Worm (Caenorhabditis elegans) whole organism, early embryonic: ENCODE measurements around the gene F10C1.3.
"Not testable (repeated sequence)": the region's sequence is repeated elsewhere in the genome, so short reads cannot be mapped to it uniquely, and the experiment has no call there.

Experiments used
- B0310.2 ChIP-seq: sonication (generic microtip); optimal IDR thresholded peaks from 2 replicates; lab custom pipeline; 2016; ENCODE audit warnings: mild to moderate bottlenecking, missing genetic modification characterization, missing compliant biosample characterization
- F13C5.2 ChIP-seq: sonication (generic microtip); optimal IDR thresholded peaks from 2 replicates; lab custom pipeline; 2017; ENCODE audit warnings: mild to moderate bottlenecking, missing genetic modification characterization, inconsistent platforms, missing compliant biosample characterization
- aly-1 ChIP-seq: sonication (generic microtip); optimal IDR thresholded peaks from 2 replicates; lab custom pipeline; 2016; ENCODE audit warnings: missing genetic modification characterization, missing compliant biosample characterization
- ama-1 ChIP-seq: fragments of 150-350 bp; optimal IDR thresholded peaks from 2 replicates; lab custom pipeline; 2014
- ceh-13 ChIP-seq: fragments of 200-800 bp; sonication (Bioruptor generic); optimal IDR thresholded peaks from 2 replicates; lab custom pipeline; 2018; ENCODE audit warnings: mild to moderate bottlenecking, missing genetic modification characterization, missing compliant biosample characterization
- ceh-36 ChIP-seq: sonication (generic microtip); optimal IDR thresholded peaks from 2 replicates; lab custom pipeline; 2016; ENCODE audit warnings: missing genetic modification characterization, inconsistent platforms, missing compliant biosample characterization
- ets-7 ChIP-seq: sonication (generic microtip); optimal IDR thresholded peaks from 2 replicates; lab custom pipeline; 2016; ENCODE audit warnings: missing genotype, missing genetic modification characterization, missing compliant biosample characterization
- flt-1 ChIP-seq: fragments of 200-800 bp; sonication (Bioruptor generic); IDR thresholded peaks from 2 replicates; pipeline ENCODE4 v1.3.6; 2022; ENCODE audit warnings: missing genetic modification characterization, missing compliant biosample characterization
- hmbx-1 ChIP-seq: sonication (generic microtip); optimal IDR thresholded peaks from 2 replicates; lab custom pipeline; 2016; ENCODE audit warnings: mild to moderate bottlenecking, missing genetic modification characterization, missing compliant biosample characterization
- hmg-4 ChIP-seq: fragments of 200-800 bp; sonication (Bioruptor generic); optimal IDR thresholded peaks from 2 replicates; lab custom pipeline; 2018; ENCODE audit warnings: mild to moderate bottlenecking, missing genetic modification characterization, missing compliant biosample characterization
- hnd-1 ChIP-seq: sonication (generic microtip); optimal IDR thresholded peaks from 2 replicates; lab custom pipeline; 2016; ENCODE audit warnings: missing genetic modification characterization, missing compliant biosample characterization
- pes-1 ChIP-seq: fragments of 200-800 bp; sonication (Bioruptor generic); IDR thresholded peaks from 2 replicates; pipeline ENCODE4 v1.3.6; 2022; ENCODE audit warnings: missing genetic modification reagents, missing genetic modification characterization, missing compliant biosample characterization
- scrt-1 ChIP-seq: fragments of 200-800 bp; sonication (Bioruptor generic); IDR thresholded peaks from 2 replicates; pipeline ENCODE4 v1.3.6; 2022; ENCODE audit warnings: missing genetic modification characterization, missing compliant biosample characterization
- sea-1 ChIP-seq: fragments of 200-800 bp; sonication (Bioruptor generic); conservative IDR thresholded peaks from 2 replicates; pipeline ENCODE4 v1.3.6; 2022; ENCODE audit warnings: missing genetic modification characterization, missing compliant biosample characterization
- tbx-11 ChIP-seq: fragments of 200-800 bp; sonication (Bioruptor generic); IDR thresholded peaks from 2 replicates; pipeline ENCODE4 v1.3.6; 2022; ENCODE audit warnings: missing genetic modification characterization, missing compliant biosample characterization
- tbx-37 ChIP-seq: fragments of 200-800 bp; sonication (Bioruptor generic); conservative IDR thresholded peaks from 2 replicates; pipeline ENCODE4 v1.3.6; 2022; ENCODE audit warnings: missing genetic modification reagents, missing genetic modification characterization, missing compliant biosample characterization
- tra-4 ChIP-seq: sonication (generic microtip); optimal IDR thresholded peaks from 2 replicates; lab custom pipeline; 2017; ENCODE audit warnings: missing genetic modification characterization, missing compliant biosample characterization

Gene F10C1.3

DNA sequence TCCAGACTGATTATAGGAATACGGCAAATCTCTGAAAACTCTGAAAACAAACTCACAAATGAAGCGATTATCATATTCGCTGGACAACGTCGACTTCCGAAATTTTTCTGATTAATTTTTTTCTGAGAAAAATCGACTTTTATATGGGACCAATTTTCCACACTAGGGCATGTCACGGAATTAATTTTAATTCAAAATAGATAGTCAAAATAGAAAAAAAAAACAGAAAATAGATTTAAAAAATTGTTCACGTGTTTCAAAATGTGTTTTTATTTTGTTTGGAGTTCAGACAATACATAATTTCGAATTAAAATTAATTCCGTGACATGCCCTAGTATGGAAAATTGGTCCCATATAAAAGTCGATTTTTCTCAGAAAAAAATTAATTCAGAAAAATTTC is at the start of gene F10C1.3, which contains the start of gene F10C1.23:
Gene F10C1.3, minus strand, starts transcription at position 101 of the 400 bp plus-strand sequence.
Gene F10C1.23, plus strand, starts transcription at position 385 of the 400 bp plus-strand sequence.
- not testable (repeated sequence) for TF ChIP-seq scrt-1 (GFP tag; lab: Robert Waterston, UW); flt-1; aly-1

DNA sequence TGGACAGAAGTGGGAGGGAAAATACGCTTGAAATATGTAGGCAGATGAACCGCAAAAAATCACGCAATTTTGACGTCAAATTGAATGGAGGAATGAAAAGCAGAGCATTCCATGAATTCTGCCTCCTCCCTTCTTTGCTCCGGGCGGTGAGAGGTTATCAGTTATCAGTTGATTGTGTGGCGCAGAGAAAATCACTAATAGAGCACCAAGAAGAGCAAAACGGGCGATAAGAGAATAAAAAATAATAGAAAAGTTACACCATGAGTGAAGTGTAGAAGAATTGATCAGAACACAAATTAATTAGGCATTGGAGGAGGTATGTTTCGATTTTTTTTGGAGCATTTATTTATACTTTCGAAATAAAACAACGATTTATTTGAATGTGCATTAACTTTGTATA is 49.0 kb upstream of the F10C1.3 start:
- TF ChIP-seq pes-1 (GFP tag; lab: Robert Waterston, UW) (no peak), aly-1 (no peak), hnd-1 (no peak), ceh-36 (tag; lab: Kevin White, UChicago) (no peak), ceh-13 (GFP tag; lab: Kevin White, UChicago) (no peak), hmbx-1 (tag; lab: Kevin White, UChicago) (no peak), B0310.2 (tag; lab: Kevin White, UChicago) (no peak), flt-1 (no peak), tbx-11 (GFP tag; lab: Robert Waterston, UW) (no peak), hmg-4 (GFP tag; lab: Kevin White, UChicago) (no peak), ets-7 (tag; lab: Kevin White, UChicago) (no peak), tra-4 (tag; lab: Kevin White, UChicago) (no peak), F13C5.2 (tag; lab: Kevin White, UChicago) (no peak), ama-1 (lab: Kevin White, UChicago) (no peak), sea-1 (GFP tag; lab: Robert Waterston, UW) (no peak), scrt-1 (GFP tag; lab: Robert Waterston, UW) (no peak), tbx-37 (no peak)

DNA sequence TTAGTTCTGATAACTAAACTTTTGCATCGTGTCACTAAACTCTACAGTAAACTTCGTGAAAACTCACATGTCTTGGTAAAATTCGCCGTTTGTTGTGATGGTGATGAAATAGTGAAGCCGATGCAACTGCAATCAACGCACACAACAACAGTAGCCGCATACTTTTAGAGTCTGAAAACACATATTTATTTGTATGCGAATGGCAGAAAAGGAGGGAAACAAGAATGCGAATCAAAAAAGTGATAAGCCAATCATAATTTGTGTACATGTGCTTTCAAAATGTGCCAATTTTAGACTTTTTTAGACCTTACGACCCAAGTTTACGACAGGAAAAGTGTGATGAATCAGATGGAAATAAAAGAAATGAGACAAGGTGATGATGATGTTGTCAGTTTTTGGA is 47.7 kb upstream of the F10C1.3 start, which contains the start of gene K05F1.10:
Gene K05F1.10, minus strand, starts transcription at position 171 of the 400 bp plus-strand sequence.
- TF ChIP-seq F13C5.2 (tag; lab: Kevin White, UChicago) = no peak
- no peak for TF ChIP-seq tra-4 (tag; lab: Kevin White, UChicago)
- no peak for TF ChIP-seq hmbx-1 (tag; lab: Kevin White, UChicago)
- no peak for TF ChIP-seq ceh-13 (GFP tag; lab: Kevin White, UChicago)
- no peak for TF ChIP-seq scrt-1 (GFP tag; lab: Robert Waterston, UW)
- TF ChIP-seq sea-1 (GFP tag; lab: Robert Waterston, UW) = no peak
- no peak for TF ChIP-seq hnd-1
- no peak for TF ChIP-seq ceh-36 (tag; lab: Kevin White, UChicago)
- TF ChIP-seq hmg-4 (GFP tag; lab: Kevin White, UChicago) = no peak
- no peak for TF ChIP-seq tbx-11 (GFP tag; lab: Robert Waterston, UW)
- no peak for TF ChIP-seq pes-1 (GFP tag; lab: Robert Waterston, UW)
- no peak for TF ChIP-seq aly-1
- no peak for TF ChIP-seq ets-7 (tag; lab: Kevin White, UChicago)
- no peak for TF ChIP-seq B0310.2 (tag; lab: Kevin White, UChicago)
- no peak for TF ChIP-seq flt-1
- TF ChIP-seq ama-1 (lab: Kevin White, UChicago) = no peak
- TF ChIP-seq tbx-37 = no peak

DNA sequence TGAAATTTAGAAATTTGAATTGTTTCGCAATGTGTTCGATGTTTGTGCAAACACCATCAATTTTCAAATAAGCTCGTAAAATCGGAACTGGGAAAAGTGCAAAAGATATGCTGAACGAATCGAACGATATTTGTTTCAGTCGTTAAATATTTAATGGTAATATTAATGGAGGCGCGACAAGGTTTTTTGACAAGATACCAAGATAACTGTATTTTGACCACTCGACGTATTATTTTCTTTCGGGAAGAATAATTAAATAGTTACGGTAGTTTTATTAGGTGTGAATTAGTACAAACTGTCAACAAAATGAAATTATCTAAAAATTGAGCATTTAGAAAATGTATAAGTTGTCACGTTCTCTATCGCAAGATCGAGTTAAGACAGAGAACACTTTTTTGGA is 46.7 kb upstream of the F10C1.3 start:
- no peak for TF ChIP-seq aly-1
- no peak for TF ChIP-seq ama-1 (lab: Kevin White, UChicago)
- no peak for TF ChIP-seq ets-7 (tag; lab: Kevin White, UChicago)
- no peak for TF ChIP-seq pes-1 (GFP tag; lab: Robert Waterston, UW)
- no peak for TF ChIP-seq sea-1 (GFP tag; lab: Robert Waterston, UW)
- no peak for TF ChIP-seq hmg-4 (GFP tag; lab: Kevin White, UChicago)
- TF ChIP-seq B0310.2 (tag; lab: Kevin White, UChicago) = no peak
- no peak for TF ChIP-seq ceh-36 (tag; lab: Kevin White, UChicago)
- no peak for TF ChIP-seq ceh-13 (GFP tag; lab: Kevin White, UChicago)
- TF ChIP-seq F13C5.2 (tag; lab: Kevin White, UChicago) = no peak
- no peak for TF ChIP-seq hnd-1

DNA sequence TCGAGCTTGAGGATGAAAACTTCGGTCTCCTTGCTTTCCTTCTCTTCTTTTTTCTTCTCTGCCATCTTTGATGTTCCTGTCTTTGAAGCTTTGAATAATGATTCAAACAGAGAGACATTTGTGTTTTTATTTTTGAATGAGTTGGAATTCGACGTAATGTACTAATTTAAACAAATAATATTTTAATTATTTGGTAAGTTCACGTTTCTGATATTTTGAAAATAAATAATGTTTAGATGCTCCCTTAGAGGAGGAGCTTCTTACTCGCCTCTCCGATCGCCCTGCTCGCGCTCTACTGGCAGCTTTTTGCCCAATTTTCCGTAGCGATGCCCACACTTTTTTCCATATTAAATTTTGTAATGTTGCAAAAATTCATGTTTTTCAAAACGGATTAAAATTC is 43.5 kb upstream of the F10C1.3 start, which contains the start of the genes K05F1.9 and K05F1.1:
Gene K05F1.9, minus strand, starts transcription at position 101 of the 400 bp plus-strand sequence.
Gene K05F1.1, plus strand, starts transcription at position 308 of the 400 bp plus-strand sequence.
- TF ChIP-seq ama-1 (lab: Kevin White, UChicago) (no peak), tra-4 (tag; lab: Kevin White, UChicago) (no peak), B0310.2 (tag; lab: Kevin White, UChicago) (no peak), hmg-4 (GFP tag; lab: Kevin White, UChicago) (no peak), tbx-37 (no peak), aly-1 (no peak), pes-1 (GFP tag; lab: Robert Waterston, UW) (no peak), tbx-11 (GFP tag; lab: Robert Waterston, UW) (no peak), F13C5.2 (tag; lab: Kevin White, UChicago) (no peak), sea-1 (GFP tag; lab: Robert Waterston, UW) (no peak), ets-7 (tag; lab: Kevin White, UChicago) (no peak), flt-1 (no peak), ceh-13 (GFP tag; lab: Kevin White, UChicago) (no peak), hnd-1 (no peak), scrt-1 (GFP tag; lab: Robert Waterston, UW) (no peak), ceh-36 (tag; lab: Kevin White, UChicago) (no peak), hmbx-1 (tag; lab: Kevin White, UChicago) (no peak)

DNA sequence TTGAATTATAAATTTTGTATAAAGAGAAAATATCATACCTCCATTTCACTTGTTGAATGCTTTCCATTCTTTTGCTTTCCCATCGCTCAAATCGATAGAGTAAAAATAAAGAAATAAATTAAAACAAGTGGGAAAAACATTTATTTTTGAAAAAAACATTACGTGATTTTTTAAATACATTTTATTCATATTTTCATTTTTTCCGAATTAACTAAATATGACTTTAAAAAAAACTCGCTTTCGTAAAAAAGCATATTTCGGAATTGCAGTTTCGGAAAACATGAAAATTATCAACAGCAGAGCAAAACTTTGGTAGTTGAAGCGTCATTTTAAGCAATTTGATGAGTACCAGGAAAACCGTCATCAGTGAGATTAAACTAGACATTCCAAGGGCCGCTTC is 42.0 kb upstream of the F10C1.3 start, which contains the start of gene K05F1.8:
Gene K05F1.8, minus strand, starts transcription at position 101 of the 400 bp plus-strand sequence.
- TF ChIP-seq scrt-1 (GFP tag; lab: Robert Waterston, UW) (no peak), hmbx-1 (tag; lab: Kevin White, UChicago) (no peak), tbx-37 (no peak), tbx-11 (GFP tag; lab: Robert Waterston, UW) (no peak), ets-7 (tag; lab: Kevin White, UChicago) (no peak), B0310.2 (tag; lab: Kevin White, UChicago) (no peak), tra-4 (tag; lab: Kevin White, UChicago) (no peak), ceh-13 (GFP tag; lab: Kevin White, UChicago) (no peak), sea-1 (GFP tag; lab: Robert Waterston, UW) (no peak), hmg-4 (GFP tag; lab: Kevin White, UChicago) (no peak), ama-1 (lab: Kevin White, UChicago) (no peak), pes-1 (GFP tag; lab: Robert Waterston, UW) (no peak), flt-1 (no peak), F13C5.2 (tag; lab: Kevin White, UChicago) (no peak), ceh-36 (tag; lab: Kevin White, UChicago) (no peak), aly-1 (no peak), hnd-1 (no peak)
